Worm (Caenorhabditis elegans) whole organism, L1 larva: Measurements from ENCODE around the gene glb-13.

Experiments used
- C04F5.9 ChIP-seq: sonication (generic microtip); optimal IDR thresholded peaks from 2 replicates; lab custom pipeline; 2016; ENCODE audit warnings: missing genetic modification characterization, missing compliant biosample characterization
- C16A3.4 ChIP-seq: fragments of 150-350 bp; optimal IDR thresholded peaks from 2 replicates; lab custom pipeline; 2014; ENCODE audit warnings: missing biosample characterization, missing genetic modification characterization
- C34B4.2 ChIP-seq: sonication (generic microtip); optimal IDR thresholded peaks from 2 replicates; lab custom pipeline; 2017; ENCODE audit warnings: mild to moderate bottlenecking, missing genetic modification characterization, missing compliant biosample characterization
- Y116A8C.19 ChIP-seq: sonication (generic microtip); optimal IDR thresholded peaks from 2 replicates; lab custom pipeline; 2016; ENCODE audit warnings: missing compliant biosample characterization, missing genetic modification characterization, borderline replicate concordance
- aha-1 ChIP-seq: fragments of 150-350 bp; optimal IDR thresholded peaks from 2 replicates; lab custom pipeline; 2014; ENCODE audit warnings: missing biosample characterization, missing genetic modification characterization
- alr-1 ChIP-seq: fragments of 200-800 bp; sonication (Bioruptor generic); optimal IDR thresholded peaks from 2 replicates; lab custom pipeline; 2018; ENCODE audit warnings: borderline replicate concordance, mild to moderate bottlenecking, missing genetic modification characterization, missing compliant biosample characterization
- ama-1 ChIP-seq: fragments of 150-350 bp; optimal IDR thresholded peaks from 2 replicates; lab custom pipeline; 2014
- ceh-8 ChIP-seq: fragments of 200-800 bp; sonication (Bioruptor generic); optimal IDR thresholded peaks from 2 replicates; lab custom pipeline; 2018; ENCODE audit warnings: mild to moderate bottlenecking, missing genetic modification characterization, moderate library complexity, missing compliant biosample characterization
- ceh-82 ChIP-seq, 3 experiments: fragments of 150-350 bp in 1 of 3; sonication (generic microtip) in 2 of 3; optimal IDR thresholded peaks; 2 replicates each; lab custom pipeline; 2014 to 2017; ENCODE audit warnings: missing biosample characterization in 3 of 3, missing genetic modification characterization in 3 of 3
- ceh-88 ChIP-seq: fragments of 200-800 bp; sonication (Bioruptor generic); IDR thresholded peaks from 2 replicates; pipeline ENCODE4 v1.3.6; 2022; ENCODE audit warnings: missing genetic modification characterization, missing compliant biosample characterization
- dpl-1 ChIP-seq, 3 experiments: fragments of 150-350 bp in 2 of 3; sonication (generic microtip) in 1 of 3; optimal IDR thresholded peaks; 2 replicates each; lab custom pipeline; 2014 to 2017; ENCODE audit warnings: missing biosample characterization in 3 of 3, missing genetic modification characterization in 3 of 3, missing genetic modification reagents in 3 of 3
- efl-1 ChIP-seq, 4 experiments: fragments of 150-350 bp; optimal IDR thresholded peaks in 3 of 4; peaks in 1 of 4; 1 replicate in 1 of 4; 2 replicates in 3 of 4; lab custom pipeline; 2014; ENCODE audit warnings: missing biosample characterization in 2 of 4, missing genetic modification characterization in 2 of 4, missing genetic modification reagents in 2 of 4
- elt-2 ChIP-seq: sonication (generic microtip); optimal IDR thresholded peaks from 2 replicates; lab custom pipeline; 2016; ENCODE audit warnings: missing genetic modification characterization, mild to moderate bottlenecking, inconsistent platforms, missing compliant biosample characterization, missing genetic modification reagents
- elt-3 ChIP-seq, 6 experiments: fragments of 150-350 bp in 1 of 6; sonication (generic microtip); optimal IDR thresholded peaks; 2 replicates each; lab custom pipeline; 2017 to 2018; ENCODE audit warnings: missing biosample characterization in 6 of 6, missing genetic modification characterization in 6 of 6, inconsistent platforms in 1 of 6
- fkh-4 ChIP-seq: sonication (generic microtip); optimal IDR thresholded peaks from 2 replicates; lab custom pipeline; 2016; ENCODE audit warnings: missing compliant biosample characterization, missing genetic modification characterization, borderline replicate concordance
- hlh-4 ChIP-seq: sonication (generic microtip); optimal IDR thresholded peaks from 2 replicates; lab custom pipeline; 2016; ENCODE audit warnings: mild to moderate bottlenecking, missing genetic modification characterization, missing compliant biosample characterization
- isw-1 ChIP-seq: fragments of 200-800 bp; sonication (Bioruptor generic); IDR thresholded peaks from 2 replicates; pipeline ENCODE4 v1.3.6; 2022; ENCODE audit warnings: missing genetic modification characterization, missing compliant biosample characterization
- jun-1 ChIP-seq: fragments of 150-350 bp; optimal IDR thresholded peaks from 2 replicates; lab custom pipeline; 2014; ENCODE audit warnings: missing biosample characterization, missing genetic modification reagents, missing genetic modification characterization
- lin-13 ChIP-seq: fragments of 150-350 bp; optimal IDR thresholded peaks from 2 replicates; lab custom pipeline; 2014; ENCODE audit warnings: missing biosample characterization, missing genetic modification reagents, missing genetic modification characterization
- lin-14 ChIP-seq: fragments of 200-800 bp; sonication (Bioruptor generic); optimal IDR thresholded peaks from 2 replicates; lab custom pipeline; 2018; ENCODE audit warnings: mild to moderate bottlenecking, missing genetic modification characterization, moderate library complexity, missing compliant biosample characterization
- lin-35 ChIP-seq, 2 experiments: fragments of 150-350 bp; optimal IDR thresholded peaks; 2 replicates each; lab custom pipeline; 2014; ENCODE audit warnings: missing biosample characterization in 2 of 2, missing genetic modification characterization in 2 of 2, missing genetic modification reagents in 2 of 2
- lir-3 ChIP-seq: sonication (generic microtip); optimal IDR thresholded peaks from 2 replicates; lab custom pipeline; 2016; ENCODE audit warnings: mild to moderate bottlenecking, missing genetic modification characterization, moderate library complexity, missing compliant biosample characterization; ENCODE audit not compliant: poor library complexity
- lsy-2 ChIP-seq, 2 experiments: fragments of 150-350 bp; optimal IDR thresholded peaks; 2 replicates each; lab custom pipeline; 2014; ENCODE audit warnings: missing biosample characterization in 2 of 2, missing genetic modification characterization in 2 of 2
- mab-9 ChIP-seq: fragments of 200-800 bp; sonication (Bioruptor generic); IDR thresholded peaks from 2 replicates; pipeline ENCODE4 v1.3.6; 2022; ENCODE audit warnings: missing genetic modification reagents, missing genetic modification characterization, missing compliant biosample characterization
- mep-1 ChIP-seq: fragments of 150-350 bp; optimal IDR thresholded peaks from 2 replicates; lab custom pipeline; 2014; ENCODE audit warnings: missing biosample characterization, missing genetic modification characterization
- nhr-11 ChIP-seq: fragments of 150-350 bp; optimal IDR thresholded peaks from 2 replicates; lab custom pipeline; 2014; ENCODE audit warnings: missing biosample characterization, missing genetic modification characterization
- nhr-19 ChIP-seq: fragments of 200-800 bp; sonication (Bioruptor generic); conservative IDR thresholded peaks from 2 replicates; pipeline ENCODE4 v1.3.6; 2022; ENCODE audit warnings: missing genetic modification characterization, missing compliant biosample characterization
- nhr-20 ChIP-seq: sonication (generic microtip); optimal IDR thresholded peaks from 2 replicates; lab custom pipeline; 2016; ENCODE audit warnings: mild to moderate bottlenecking, missing genetic modification characterization, missing compliant biosample characterization
- nhr-237 ChIP-seq: fragments of 150-350 bp; optimal IDR thresholded peaks from 2 replicates; lab custom pipeline; 2014; ENCODE audit warnings: missing biosample characterization, missing genetic modification characterization
- nhr-47 ChIP-seq: sonication (generic microtip); optimal IDR thresholded peaks from 2 replicates; lab custom pipeline; 2016; ENCODE audit warnings: mild to moderate bottlenecking, missing genetic modification characterization, moderate library complexity, missing compliant biosample characterization
- nhr-76 ChIP-seq: sonication (generic microtip); optimal IDR thresholded peaks from 2 replicates; lab custom pipeline; 2017; ENCODE audit warnings: missing biosample characterization, missing genetic modification characterization
- nhr-77 ChIP-seq: fragments of 150-350 bp; optimal IDR thresholded peaks from 2 replicates; lab custom pipeline; 2014; ENCODE audit warnings: missing biosample characterization, missing genetic modification characterization
- nhr-85 ChIP-seq: sonication (generic microtip); peaks from one replicate; lab custom pipeline; 2016; ENCODE audit warnings: missing genetic modification characterization, inconsistent platforms, missing compliant biosample characterization
- nhr-90 ChIP-seq: sonication (generic microtip); optimal IDR thresholded peaks from 2 replicates; lab custom pipeline; 2016; ENCODE audit warnings: mild to moderate bottlenecking, missing genetic modification characterization, missing compliant biosample characterization; ENCODE audit not compliant: poor library complexity
- pqm-1 ChIP-seq: sonication (generic microtip); optimal IDR thresholded peaks from 3 replicates; lab custom pipeline; 2017; ENCODE audit warnings: missing biosample characterization, missing genetic modification characterization
- rnt-1 ChIP-seq: sonication (generic microtip); optimal IDR thresholded peaks from 2 replicates; lab custom pipeline; 2016; ENCODE audit warnings: mild to moderate bottlenecking, missing genetic modification characterization, moderate library complexity, missing compliant biosample characterization
- snu-23 ChIP-seq: sonication (generic microtip); optimal IDR thresholded peaks from 2 replicates; lab custom pipeline; 2016; ENCODE audit warnings: missing genetic modification characterization, missing compliant biosample characterization
- sox-4 ChIP-seq: sonication (generic microtip); optimal IDR thresholded peaks from 2 replicates; lab custom pipeline; 2016; ENCODE audit warnings: missing genetic modification characterization, missing compliant biosample characterization
- sptf-1 ChIP-seq: fragments of 150-350 bp; optimal IDR thresholded peaks from 2 replicates; lab custom pipeline; 2014; ENCODE audit warnings: missing biosample characterization, missing genetic modification characterization
- swsn-7 ChIP-seq: sonication (generic microtip); optimal IDR thresholded peaks from 2 replicates; lab custom pipeline; 2016; ENCODE audit warnings: missing genetic modification characterization, missing compliant biosample characterization
- tbx-2 ChIP-seq: sonication (generic microtip); optimal IDR thresholded peaks from 2 replicates; lab custom pipeline; 2016; ENCODE audit warnings: missing genetic modification characterization, missing compliant biosample characterization
- tlp-1 ChIP-seq: fragments of 150-350 bp; optimal IDR thresholded peaks from 2 replicates; lab custom pipeline; 2014; ENCODE audit warnings: missing biosample characterization, missing genetic modification characterization
- unc-130 ChIP-seq: fragments of 150-350 bp; optimal IDR thresholded peaks from 2 replicates; lab custom pipeline; 2017; ENCODE audit warnings: missing biosample characterization, missing genetic modification characterization, inconsistent platforms
- vab-15 ChIP-seq: sonication (generic microtip); optimal IDR thresholded peaks from 2 replicates; lab custom pipeline; 2017; ENCODE audit warnings: missing genotype, mild to moderate bottlenecking, missing genetic modification characterization, missing compliant biosample characterization
- xbp-1 ChIP-seq: sonication (generic microtip); optimal IDR thresholded peaks from 2 replicates; lab custom pipeline; 2016; ENCODE audit warnings: missing genetic modification characterization, missing compliant biosample characterization
- zip-4 ChIP-seq: fragments of 200-800 bp; sonication (Bioruptor generic); optimal IDR thresholded peaks from 2 replicates; lab custom pipeline; 2018; ENCODE audit warnings: mild to moderate bottlenecking, missing genetic modification characterization, moderate library complexity, missing compliant biosample characterization

Gene glb-13

ce11 chrX:12352872-12353271 is 25.3 kb downstream of the glb-13 start, which contains the start of gene F42F12.4:
TSS of gene F42F12.4 (minus strand) at chrX:12352947.
- TF ChIP-seq nhr-85 (tag; lab: Kevin White, UChicago) (peak; percentile 51), tlp-1 (tag; lab: Kevin White, UChicago) (no peak)

DNA sequence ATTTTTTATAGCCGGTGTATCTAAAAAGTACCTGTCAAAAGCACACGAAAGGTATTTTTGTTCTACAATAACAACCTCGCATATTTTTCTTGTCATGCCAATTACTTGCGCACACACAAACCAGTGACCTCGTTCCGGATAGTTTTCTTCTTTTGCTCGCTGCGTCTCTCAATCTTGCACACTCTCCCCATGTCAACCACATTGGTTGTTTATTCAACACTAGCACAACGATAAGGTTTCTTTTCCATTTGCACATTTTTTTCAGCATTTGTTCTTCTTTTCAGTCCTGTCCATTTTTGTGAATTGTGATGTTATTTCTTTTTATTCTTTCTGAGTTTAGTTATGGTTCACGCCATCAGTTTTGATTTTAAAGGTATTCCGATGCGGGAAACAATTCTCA is 28.0 kb downstream of the glb-13 start, which contains the start of gene F42F12.3:
TSS of gene F42F12.3 (plus strand) at position 372 of the 400 bp plus-strand sequence.
- TF ChIP-seq lin-14 (GFP tag; lab: Kevin White, UChicago), result peak; percentile 28
- TF ChIP-seq hlh-4 (tag; lab: Kevin White, UChicago), result no peak
- no peak for TF ChIP-seq nhr-20 (tag; lab: Kevin White, UChicago)

DNA sequence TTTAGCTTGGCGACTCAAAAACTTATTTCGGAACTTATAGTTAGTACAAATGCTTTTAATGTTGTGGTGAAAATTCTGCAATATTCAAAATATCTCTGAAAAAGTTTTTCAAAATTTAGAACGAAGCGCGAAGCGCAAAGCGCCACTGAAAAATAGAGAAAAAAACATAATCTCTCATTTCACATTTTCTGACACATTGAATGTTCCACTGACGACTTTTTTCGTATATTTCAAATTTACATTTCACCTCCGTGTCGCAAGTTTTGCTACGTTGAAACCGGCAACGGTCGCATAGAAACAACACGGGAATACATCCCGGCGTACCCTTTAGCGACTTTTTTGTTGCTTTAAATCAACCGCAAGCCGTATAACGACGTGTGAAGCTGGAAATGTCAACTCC is 29.9 kb downstream of the glb-13 start, which contains the start of gene F42F12.14:
TSS of gene F42F12.14 (plus strand) at position 301 of the 400 bp plus-strand sequence.
- TF ChIP-seq aha-1 (no peak), ceh-82 (tag; optimal IDR thresholded peaks at IDR 0.05; lab: Kevin White, UChicago) (no peak), isw-1 (GFP tag; lab: Robert Waterston, UW) (no peak), C34B4.2 (tag; lab: Kevin White, UChicago) (no peak), lsy-2 (tag; optimal IDR thresholded peaks at IDR 0.05; lab: Kevin White, UChicago) (no peak), jun-1 (tag; lab: Kevin White, UChicago) (no peak), Y116A8C.19 (tag; lab: Kevin White, UChicago) (no peak)

ce11 chrX:12347822-12348221 is 30.4 kb downstream of the glb-13 start:
- peak; percentile 22 for TF ChIP-seq swsn-7 (tag; lab: Kevin White, UChicago)
- no peak for TF ChIP-seq sptf-1
- TF ChIP-seq elt-3 (tag; optimal IDR thresholded peaks at IDR 0.05; lab: Kevin White, UChicago), result peak in 2 of 6 experiments; percentile 42 to 54
- no peak for TF ChIP-seq ceh-88
- no peak for TF ChIP-seq pqm-1 (tag; lab: Kevin White, UChicago)
- peak; percentile 35 for TF ChIP-seq nhr-47 (tag; lab: Kevin White, UChicago)
- no peak for TF ChIP-seq mab-9 (GFP tag; lab: Robert Waterston, UW)
- TF ChIP-seq lin-13 (GFP tag; lab: Kevin White, UChicago), result no peak
- peak; percentile 41 for TF ChIP-seq mep-1
- no peak for TF ChIP-seq dpl-1 (GFP tag; optimal IDR thresholded peaks at IDR 0.05; lab: Kevin White, UChicago)
- TF ChIP-seq lir-3 (tag; lab: Kevin White, UChicago), result peak; percentile 52
- no peak for TF ChIP-seq alr-1
- TF ChIP-seq rnt-1 (tag; lab: Kevin White, UChicago), result peak; percentile 65
- peak; percentile 15 for TF ChIP-seq xbp-1
- no peak for TF ChIP-seq elt-2 (tag; lab: Kevin White, UChicago)
- no peak for TF ChIP-seq nhr-76 (tag; lab: Kevin White, UChicago)
- peak in 1 of 2 experiments; percentile 74 for TF ChIP-seq lin-35 (GFP tag; optimal IDR thresholded peaks at IDR 0.05; lab: Kevin White, UChicago)
- TF ChIP-seq lin-14 (GFP tag; lab: Kevin White, UChicago), result peak; percentile 36
- no peak for TF ChIP-seq efl-1 (optimal IDR thresholded peaks at IDR 0.05; lab: Kevin White, UChicago)
- TF ChIP-seq efl-1 (GFP tag; optimal IDR thresholded peaks at IDR 0.05 in 1 of 2; lab: Kevin White, UChicago), result peak in 1 of 2 experiments; percentile 76
- TF ChIP-seq C16A3.4 (tag; lab: Kevin White, UChicago), result peak; percentile 63
- TF ChIP-seq nhr-77 (tag; lab: Kevin White, UChicago), result peak; percentile 5
- TF ChIP-seq sox-4, result no peak
- peak; percentile 80 for TF ChIP-seq nhr-85 (tag; lab: Kevin White, UChicago)
- no peak for TF ChIP-seq C04F5.9 (tag; lab: Kevin White, UChicago)
- no peak for TF ChIP-seq zip-4
- peak; percentile 6 for TF ChIP-seq tbx-2
- TF ChIP-seq ceh-8 (GFP tag; lab: Kevin White, UChicago), result no peak
- no peak for TF ChIP-seq nhr-237
- TF ChIP-seq vab-15, result no peak
- no peak for TF ChIP-seq fkh-4 (tag; lab: Kevin White, UChicago)
- no peak for TF ChIP-seq ama-1 (lab: Kevin White, UChicago)
- peak; percentile 58 for TF ChIP-seq nhr-90 (tag; lab: Kevin White, UChicago)
- TF ChIP-seq snu-23, result peak; percentile 72
- no peak for TF ChIP-seq unc-130 (tag; lab: Kevin White, UChicago)
- TF ChIP-seq nhr-11 (tag; lab: Kevin White, UChicago), result no peak
- TF ChIP-seq nhr-19 (GFP tag; lab: Robert Waterston, UW), result peak; percentile 69
